Fruit fly (Drosophila melanogaster) whole organism, wandering third instar larva: ENCODE measurements around the gene CG34290.

Experiments
- Abd-B ChIP-seq: fragments of >200 bp; optimal IDR thresholded peaks from 2 replicates; lab custom pipeline; 2017; ENCODE audit warnings: missing biosample characterization, missing genetic modification characterization
- CG32264 ChIP-seq: fragments of 200-800 bp; sonication (Bioruptor generic); optimal IDR thresholded peaks from 2 replicates; lab custom pipeline; 2016; ENCODE audit warnings: missing biosample characterization, missing genetic modification characterization
- CG9705 ChIP-seq: fragments of 200-800 bp; sonication (Bioruptor generic); optimal IDR thresholded peaks from 2 replicates; lab custom pipeline; 2018; ENCODE audit warnings: missing biosample characterization, mild to moderate bottlenecking, missing genetic modification characterization
- CrebA ChIP-seq: fragments of 200-800 bp; sonication (Bioruptor generic); optimal IDR thresholded peaks from 2 replicates; lab custom pipeline; 2016; ENCODE audit warnings: missing biosample characterization, mild to moderate bottlenecking, missing genetic modification characterization, borderline replicate concordance
- Dfd ChIP-seq: fragments of >200 bp; optimal IDR thresholded peaks from 2 replicates; lab custom pipeline; 2017; ENCODE audit warnings: missing biosample characterization, missing genetic modification characterization
- Dif ChIP-seq: fragments of 200-275, 200-300 bp; sonication (Bioruptor generic); optimal IDR thresholded peaks from 2 replicates; lab custom pipeline; 2018; ENCODE audit warnings: missing biosample characterization, missing genetic modification characterization; ENCODE audit not compliant: partially characterized antibody
- GATAd ChIP-seq: sonication (Bioruptor generic); optimal IDR thresholded peaks from 2 replicates; lab custom pipeline; 2016; ENCODE audit warnings: missing biosample characterization, missing genetic modification characterization
- HLH106 ChIP-seq: fragments of 200-800 bp; optimal IDR thresholded peaks from 3 replicates; lab custom pipeline; 2019; ENCODE audit warnings: missing biosample characterization, mild to moderate bottlenecking, missing genetic modification characterization, moderate library complexity
- Hnf4 ChIP-seq: fragments of 200-800 bp; sonication (Bioruptor generic); optimal IDR thresholded peaks from 2 replicates; lab custom pipeline; 2016; ENCODE audit warnings: missing biosample characterization, mild to moderate bottlenecking, missing genetic modification characterization
- Hr78 ChIP-seq: fragments of >200 bp; optimal IDR thresholded peaks from 2 replicates; lab custom pipeline; 2017; ENCODE audit warnings: missing biosample characterization, missing genetic modification characterization
- Hr83 ChIP-seq: fragments of 200-300 bp; sonication (Bioruptor generic); optimal IDR thresholded peaks from 2 replicates; lab custom pipeline; 2016; ENCODE audit warnings: missing biosample characterization, mild to moderate bottlenecking, missing genetic modification characterization, moderate library complexity; ENCODE audit not compliant: poor library complexity, severe bottlenecking
- Jra ChIP-seq: sonication (Bioruptor generic); optimal IDR thresholded peaks from 2 replicates; lab custom pipeline; 2016; ENCODE audit warnings: missing biosample characterization, missing genetic modification characterization
- Mio ChIP-seq: sonication (Bioruptor generic); optimal IDR thresholded peaks from 2 replicates; lab custom pipeline; 2016; ENCODE audit warnings: missing biosample characterization, missing genetic modification characterization
- Myc ChIP-seq: fragments of >200 bp; optimal IDR thresholded peaks from 2 replicates; lab custom pipeline; 2017
- N ChIP-seq: fragments of >200 bp; optimal IDR thresholded peaks from 2 replicates; lab custom pipeline; 2018; ENCODE audit warnings: missing biosample characterization, missing external identifiers, missing genetic modification characterization
- OdsH ChIP-seq: fragments of 200-800 bp; sonication (Bioruptor generic); optimal IDR thresholded peaks from 2 replicates; lab custom pipeline; 2016; ENCODE audit warnings: missing biosample characterization, mild to moderate bottlenecking, missing genetic modification characterization
- Rel ChIP-seq, 2 experiments: fragments of 200-800 bp; sonication (Bioruptor generic) in 1 of 2; optimal IDR thresholded peaks; 2 replicates in 1 of 2; 3 replicates in 1 of 2; lab custom pipeline; 2016 to 2019; ENCODE audit warnings: mild to moderate bottlenecking in 2 of 2, missing biosample characterization in 2 of 2, missing genetic modification characterization in 2 of 2, moderate library complexity in 1 of 2
- Sp1 ChIP-seq: fragments of 200-800 bp; sonication (Bioruptor generic); optimal IDR thresholded peaks from 3 replicates; lab custom pipeline; 2019; ENCODE audit warnings: missing biosample characterization, mild to moderate bottlenecking, missing genetic modification characterization, moderate library complexity
- Vsx2 ChIP-seq: fragments of 200-300, 225-300 bp; sonication (Bioruptor generic); optimal IDR thresholded peaks from 2 replicates; lab custom pipeline; 2018; ENCODE audit warnings: missing biosample characterization, missing genetic modification characterization; ENCODE audit not compliant: partially characterized antibody
- br ChIP-seq: fragments of 200-800 bp; sonication (Bioruptor generic); optimal IDR thresholded peaks from 2 replicates; lab custom pipeline; 2016; ENCODE audit warnings: missing biosample characterization, missing genetic modification characterization
- brk ChIP-seq: fragments of 200-800 bp; sonication (Bioruptor generic); optimal IDR thresholded peaks from 2 replicates; lab custom pipeline; 2016; ENCODE audit warnings: missing biosample characterization, mild to moderate bottlenecking, missing genetic modification characterization
- dl ChIP-seq, 2 experiments: fragments of 175-275, 200-275 bp in 1 of 2; fragments of 200-275 bp in 1 of 2; sonication (Bioruptor generic); optimal IDR thresholded peaks; lab custom pipeline; 2018; ENCODE audit warnings: mild to moderate bottlenecking in 2 of 2, missing biosample characterization in 2 of 2, missing genetic modification characterization in 2 of 2, moderate library complexity in 2 of 2; ENCODE audit not compliant: partially characterized antibody in 2 of 2, insufficient read depth in 1 of 2
- dmrt93B ChIP-seq: fragments of 200-800 bp; sonication (Bioruptor generic); optimal IDR thresholded peaks from 2 replicates; lab custom pipeline; 2018; ENCODE audit warnings: missing biosample characterization, mild to moderate bottlenecking, missing genetic modification characterization
- dsf ChIP-seq: sonication (Bioruptor generic); optimal IDR thresholded peaks from 2 replicates; lab custom pipeline; 2016; ENCODE audit warnings: missing biosample characterization, missing genetic modification characterization, borderline replicate concordance
- ey ChIP-seq: fragments of 200-800 bp; sonication (Bioruptor generic); optimal IDR thresholded peaks from 2 replicates; lab custom pipeline; 2016; ENCODE audit warnings: missing biosample characterization, missing genetic modification characterization
- foxo ChIP-seq, 2 experiments: fragments of 200-800 bp; sonication (Bioruptor generic); optimal IDR thresholded peaks; 2 replicates in 1 of 2; 3 replicates in 1 of 2; lab custom pipeline; 2016 to 2017; ENCODE audit warnings: missing biosample characterization in 2 of 2, missing genetic modification characterization in 2 of 2
- fru ChIP-seq: fragments of 200-800 bp; sonication (Bioruptor generic); optimal IDR thresholded peaks from 3 replicates; lab custom pipeline; 2016; ENCODE audit warnings: missing biosample characterization, mild to moderate bottlenecking, missing genetic modification characterization
- h ChIP-seq: fragments of 200-800 bp; sonication (Bioruptor generic); optimal IDR thresholded peaks from 3 replicates; lab custom pipeline; 2016; ENCODE audit warnings: missing biosample characterization, mild to moderate bottlenecking, missing genetic modification characterization
- jim ChIP-seq: fragments of 175-275, 200-325 bp; sonication (Bioruptor generic); optimal IDR thresholded peaks from 2 replicates; lab custom pipeline; 2016; ENCODE audit warnings: missing biosample characterization, mild to moderate bottlenecking, missing genetic modification characterization
- lola ChIP-seq: fragments of >200 bp; optimal IDR thresholded peaks from 2 replicates; lab custom pipeline; 2017; ENCODE audit warnings: missing biosample characterization, missing genetic modification characterization
- pan ChIP-seq: fragments of >200 bp; optimal IDR thresholded peaks from 2 replicates; lab custom pipeline; 2017
- psq ChIP-seq: fragments of 200-800 bp; sonication (Bioruptor generic); optimal IDR thresholded peaks from 3 replicates; lab custom pipeline; 2017; ENCODE audit warnings: missing biosample characterization, mild to moderate bottlenecking, missing genetic modification characterization, moderate library complexity
- rgr ChIP-seq: fragments of 200-800 bp; sonication (Bioruptor generic); optimal IDR thresholded peaks from 3 replicates; lab custom pipeline; 2016; ENCODE audit warnings: missing biosample characterization, mild to moderate bottlenecking, missing genetic modification characterization
- sage ChIP-seq: fragments of 200-800 bp; sonication (Bioruptor generic); optimal IDR thresholded peaks from 2 replicates; lab custom pipeline; 2016; ENCODE audit warnings: missing biosample characterization, mild to moderate bottlenecking, missing genetic modification characterization
- sv ChIP-seq: fragments of 200-800 bp; sonication (Bioruptor generic); optimal IDR thresholded peaks from 3 replicates; lab custom pipeline; 2016; ENCODE audit warnings: missing biosample characterization, missing genetic modification characterization
- tai ChIP-seq: sonication (Bioruptor generic); optimal IDR thresholded peaks from 2 replicates; lab custom pipeline; 2016; ENCODE audit warnings: missing biosample characterization, missing genetic modification characterization
- usp ChIP-seq: fragments of >200 bp; optimal IDR thresholded peaks from 2 replicates; lab custom pipeline; 2017; ENCODE audit warnings: missing biosample characterization, missing genetic modification characterization
- woc ChIP-seq: sonication (Bioruptor generic); optimal IDR thresholded peaks from 2 replicates; lab custom pipeline; 2016; ENCODE audit warnings: missing biosample characterization, mild to moderate bottlenecking, missing genetic modification characterization

Gene CG34290

dm6 chr3R:24289768-24290349 is at the start of gene CG34290, which contains the start of gene Uck:
Gene CG34290 (minus strand): TSS chr3R:24289818.
Gene Uck (plus strand): TSS chr3R:24290172.
- peak; percentile 10 for TF ChIP-seq sage (GFP tag; lab: Kevin White, UChicago)
- TF ChIP-seq N, result no peak
- no peak for TF ChIP-seq Dfd
- TF ChIP-seq Rel (GFP tag; optimal IDR thresholded peaks at IDR 0.05; lab: Kevin White, UChicago), result no peak
- TF ChIP-seq Rel (tag; optimal IDR thresholded peaks at IDR 0.05; lab: Kevin White, UChicago), result peak; percentile 65
- TF ChIP-seq br (GFP tag; lab: Kevin White, UChicago), result peak; percentile 77
- no peak for TF ChIP-seq lola (GFP tag; lab: Kevin White, UChicago)
- no peak for TF ChIP-seq GATAd (GFP tag; lab: Kevin White, UChicago)
- TF ChIP-seq Abd-B (GFP tag; lab: Kevin White, UChicago), result no peak
- TF ChIP-seq Hr83, result peak; percentile 54
- peak; percentile 75 for TF ChIP-seq dmrt93B (GFP tag; lab: Kevin White, UChicago)
- TF ChIP-seq dl (GFP tag; optimal IDR thresholded peaks at IDR 0.05; lab: Kevin White, UChicago; ENCODE audit: insufficient read depth in 1 of 2, partially characterized antibody in 2 of 2), result no peak
- no peak for TF ChIP-seq usp
- TF ChIP-seq Sp1, result peak; percentile 72
- TF ChIP-seq CrebA, result no peak
- TF ChIP-seq jim, result no peak
- peak; percentile 52 for TF ChIP-seq Hnf4 (GFP tag; lab: Kevin White, UChicago)
- TF ChIP-seq HLH106 (tag; lab: Kevin White, UChicago), result peak; percentile 69
- peak; percentile 63 for TF ChIP-seq OdsH (GFP tag; lab: Kevin White, UChicago)
- no peak for TF ChIP-seq woc (GFP tag; lab: Kevin White, UChicago)
- TF ChIP-seq tai (GFP tag; lab: Kevin White, UChicago), result no peak
- TF ChIP-seq fru (GFP tag; lab: Kevin White, UChicago), result no peak
- no peak for TF ChIP-seq pan (lab: Kevin White, UChicago)
- peak; percentile 54 for TF ChIP-seq sv
- TF ChIP-seq Hr78 (GFP tag; lab: Kevin White, UChicago), result no peak
- TF ChIP-seq Jra (GFP tag; lab: Kevin White, UChicago), result no peak
- TF ChIP-seq foxo (GFP tag; optimal IDR thresholded peaks at IDR 0.05; lab: Kevin White, UChicago), result peak in 1 of 2 experiments; percentile 59
- peak; percentile 87 for TF ChIP-seq CG9705 (GFP tag; lab: Kevin White, UChicago)
- no peak for TF ChIP-seq Myc
- TF ChIP-seq rgr (GFP tag; lab: Kevin White, UChicago), result peak; percentile 88
- peak; percentile 5 for TF ChIP-seq psq (GFP tag; lab: Kevin White, UChicago)
- peak; percentile 2 for TF ChIP-seq dsf
- TF ChIP-seq h (GFP tag; lab: Kevin White, UChicago), result peak; percentile 70
- no peak for TF ChIP-seq CG32264 (GFP tag; lab: Kevin White, UChicago)
- peak; percentile 98 for TF ChIP-seq Vsx2 (GFP tag; lab: Kevin White, UChicago)
- TF ChIP-seq brk (GFP tag; lab: Kevin White, UChicago), result no peak
- TF ChIP-seq Mio (GFP tag; lab: Kevin White, UChicago), result no peak
- no peak for TF ChIP-seq Dif (GFP tag; lab: Kevin White, UChicago)
- peak; percentile 25 for TF ChIP-seq ey (GFP tag; lab: Kevin White, UChicago)

dm6 chr3R:24336622-24337021 is 47.0 kb upstream of the CG34290 start, which contains the start of gene CG6432:
Gene CG6432 (plus strand): TSS chr3R:24336922.
- TF ChIP-seq sv, result no peak
- TF ChIP-seq sage (GFP tag; lab: Kevin White, UChicago), result no peak
- TF ChIP-seq Hnf4 (GFP tag; lab: Kevin White, UChicago), result no peak
- no peak for TF ChIP-seq jim
- TF ChIP-seq Hr78 (GFP tag; lab: Kevin White, UChicago), result no peak
- TF ChIP-seq N, result no peak
- TF ChIP-seq dsf, result no peak
- TF ChIP-seq HLH106 (tag; lab: Kevin White, UChicago), result no peak
- TF ChIP-seq pan (lab: Kevin White, UChicago), result no peak
- TF ChIP-seq woc (GFP tag; lab: Kevin White, UChicago), result no peak
- no peak for TF ChIP-seq Rel (GFP tag; optimal IDR thresholded peaks at IDR 0.05; lab: Kevin White, UChicago)
- no peak for TF ChIP-seq Rel (tag; optimal IDR thresholded peaks at IDR 0.05; lab: Kevin White, UChicago)
- TF ChIP-seq lola (GFP tag; lab: Kevin White, UChicago), result no peak
- no peak for TF ChIP-seq dl (GFP tag; optimal IDR thresholded peaks at IDR 0.05; lab: Kevin White, UChicago; ENCODE audit: insufficient read depth in 1 of 2, partially characterized antibody in 2 of 2)
- TF ChIP-seq psq (GFP tag; lab: Kevin White, UChicago), result no peak
- TF ChIP-seq rgr (GFP tag; lab: Kevin White, UChicago), result no peak
- TF ChIP-seq fru (GFP tag; lab: Kevin White, UChicago), result no peak
- no peak for TF ChIP-seq Myc
